Worm (Caenorhabditis elegans): Measurements from ENCODE around the gene sgt-1.

- no peak for TF ChIP-seq snpc-4 (tag; optimal IDR thresholded peaks at IDR 0.05)
- no peak for TF ChIP-seq nhr-11 (tag; optimal IDR thresholded peaks at IDR 0.05)
- no peak for TF ChIP-seq skn-1 (tag; optimal IDR thresholded peaks at IDR 0.05)
- no peak for TF ChIP-seq swsn-7 (tag; optimal IDR thresholded peaks at IDR 0.05)
- no peak for TF ChIP-seq lin-35 (GFP tag; optimal IDR thresholded peaks at IDR 0.05)
- no peak for TF ChIP-seq nhr-47 (tag; optimal IDR thresholded peaks at IDR 0.05)
Measured at ce11 chrII:4920608-4921007, 17.0 kb upstream of the sgt-1 start.

Measured in whole organism, L1 larva.